Fruit fly (Drosophila melanogaster) whole organism, embryonic: ENCODE results near the gene Desat2.
A peak's percentile ranks its signal among the peaks of the same experiment; 100 is the strongest.

Experiments used
- CG10979 ChIP-seq: fragments of 200-800 bp; sonication (Bioruptor generic); optimal IDR thresholded peaks from 2 replicates; lab custom pipeline; 2018; ENCODE audit warnings: missing biosample characterization, mild to moderate bottlenecking, missing genetic modification characterization, moderate library complexity
- CG11696 ChIP-seq: fragments of 200-800 bp; sonication (Bioruptor generic); IDR thresholded peaks from 2 replicates; pipeline ENCODE4 v1.3.6; 2022; ENCODE audit warnings: missing biosample characterization, missing genetic modification characterization
- CG13775 ChIP-seq: fragments of 200-800 bp; sonication (Bioruptor generic); optimal IDR thresholded peaks from 3 replicates; lab custom pipeline; 2017; ENCODE audit warnings: missing biosample characterization, mild to moderate bottlenecking, missing genetic modification characterization
- CG15514 ChIP-seq: fragments of 200-800 bp; sonication (Bioruptor generic); optimal IDR thresholded peaks from 3 replicates; lab custom pipeline; 2017; ENCODE audit warnings: missing biosample characterization, missing genetic modification characterization, mild to moderate bottlenecking, moderate library complexity, missing genetic modification reagents
- CG32767 ChIP-seq: fragments of 200-800 bp; sonication (Bioruptor generic); IDR thresholded peaks from 2 replicates; pipeline ENCODE4 v1.3.6; 2022; ENCODE audit warnings: missing biosample characterization, missing genetic modification characterization
- CG32772 ChIP-seq: fragments of 200-800 bp; sonication (Bioruptor generic); IDR thresholded peaks from 2 replicates; pipeline ENCODE4 v1.3.6; 2022; ENCODE audit warnings: missing biosample characterization, missing genetic modification characterization
- CG34224 ChIP-seq: fragments of 200-800 bp; sonication (Bioruptor generic); IDR thresholded peaks from 3 replicates; pipeline ENCODE4 v1.3.6; 2022; ENCODE audit warnings: missing biosample characterization, missing genetic modification characterization; ENCODE audit not compliant: partially characterized antibody
- CG7271 ChIP-seq: fragments of 200-800 bp; sonication (Bioruptor generic); optimal IDR thresholded peaks from 2 replicates; lab custom pipeline; 2018; ENCODE audit warnings: missing biosample characterization, mild to moderate bottlenecking, missing genetic modification characterization, moderate library complexity
- CG7987 ChIP-seq: fragments of 200-800 bp; sonication (Bioruptor generic); optimal IDR thresholded peaks from 2 replicates; lab custom pipeline; 2018; ENCODE audit warnings: missing biosample characterization, mild to moderate bottlenecking, missing genetic modification characterization, moderate library complexity
- CG9932 ChIP-seq: fragments of 200-800 bp; sonication (Bioruptor generic); IDR thresholded peaks from 2 replicates; pipeline ENCODE4 v1.3.6; 2022; ENCODE audit warnings: missing biosample characterization, missing genetic modification characterization
- CTCF ChIP-seq: fragments of 200-800 bp; sonication (Bioruptor generic); optimal IDR thresholded peaks from 2 replicates; lab custom pipeline; 2017; ENCODE audit warnings: missing biosample characterization, mild to moderate bottlenecking, missing genetic modification characterization, moderate library complexity
- CkIIα-i1 ChIP-seq: fragments of 200-800 bp; sonication (Bioruptor generic); IDR thresholded peaks from 2 replicates; pipeline ENCODE4 v1.3.6; 2022; ENCODE audit warnings: missing biosample characterization, missing genetic modification characterization
- Dbx ChIP-seq: fragments of 200-800 bp; sonication (Bioruptor generic); IDR thresholded peaks from 3 replicates; pipeline ENCODE4 v1.3.6; 2022; ENCODE audit warnings: missing biosample characterization, missing genetic modification characterization
- Dfd ChIP-seq, 2 experiments: fragments of >200 bp; optimal IDR thresholded peaks; 2 replicates each; lab custom pipeline; 2017; ENCODE audit warnings: missing biosample characterization in 2 of 2, missing genetic modification characterization in 2 of 2
- Doc3 ChIP-seq: fragments of 200-800 bp; sonication (Bioruptor generic); IDR thresholded peaks from 3 replicates; pipeline ENCODE4 v1.3.6; 2022; ENCODE audit warnings: missing biosample characterization, missing genetic modification characterization; ENCODE audit not compliant: partially characterized antibody
- E2f2 ChIP-seq: fragments of 200-800 bp; sonication (Bioruptor generic); IDR thresholded peaks from 2 replicates; pipeline ENCODE4 v1.3.6; 2022; ENCODE audit warnings: missing biosample characterization, missing genetic modification characterization
- Fer1 ChIP-seq: fragments of 200-800 bp; sonication (Bioruptor generic); optimal IDR thresholded peaks from 2 replicates; lab custom pipeline; 2017; ENCODE audit warnings: missing biosample characterization, mild to moderate bottlenecking, missing genetic modification characterization
- H2.0 ChIP-seq: fragments of 200-800 bp; sonication (Bioruptor generic); IDR thresholded peaks from 2 replicates; pipeline ENCODE4 v1.3.6; 2022; ENCODE audit warnings: missing biosample characterization, missing genetic modification characterization
- HmgZ ChIP-seq: fragments of 200-800 bp; sonication (Bioruptor generic); optimal IDR thresholded peaks from 2 replicates; lab custom pipeline; 2018; ENCODE audit warnings: missing biosample characterization, mild to moderate bottlenecking, missing genetic modification characterization
- Hr78 ChIP-seq, 2 experiments: fragments of 200-800 bp in 1 of 2; fragments of >200 bp in 1 of 2; sonication (Bioruptor generic) in 1 of 2; optimal IDR thresholded peaks; 2 replicates each; lab custom pipeline; 2017 to 2019; ENCODE audit warnings: missing biosample characterization in 2 of 2, missing genetic modification characterization in 2 of 2, mild to moderate bottlenecking in 1 of 2, moderate library complexity in 1 of 2
- Lhr ChIP-seq: fragments of 200-800 bp; sonication (Bioruptor generic); optimal IDR thresholded peaks from 3 replicates; lab custom pipeline; 2017; ENCODE audit warnings: mild to moderate bottlenecking, missing biosample characterization, missing genetic modification reagents, missing genetic modification characterization
- NC2α ChIP-seq: fragments of 200-800 bp; sonication (Bioruptor generic); optimal IDR thresholded peaks from 2 replicates; lab custom pipeline; 2016; ENCODE audit warnings: missing biosample characterization, missing genetic modification characterization
- PHDP ChIP-seq: fragments of 200-800 bp; sonication (Bioruptor generic); optimal IDR thresholded peaks from 3 replicates; lab custom pipeline; 2018; ENCODE audit warnings: missing biosample characterization, mild to moderate bottlenecking, missing genetic modification characterization, moderate library complexity
- Six4 ChIP-seq: fragments of 200-800 bp; sonication (Bioruptor generic); optimal IDR thresholded peaks from 2 replicates; lab custom pipeline; 2016; ENCODE audit warnings: missing biosample characterization, missing genetic modification characterization
- Sry-δ ChIP-seq: fragments of 200-800 bp; sonication (Bioruptor generic); optimal IDR thresholded peaks from 2 replicates; lab custom pipeline; 2016; ENCODE audit warnings: missing biosample characterization, missing genetic modification characterization
- Taf1 ChIP-seq: fragments of 200-800 bp; sonication (Bioruptor generic); IDR thresholded peaks from 2 replicates; pipeline ENCODE4 v1.3.6; 2022; ENCODE audit warnings: missing biosample characterization, missing genetic modification characterization
- Tbp ChIP-seq: fragments of >200 bp; optimal IDR thresholded peaks from 2 replicates; lab custom pipeline; 2018; ENCODE audit warnings: missing biosample characterization, missing genetic modification characterization
- amos ChIP-seq: fragments of 200-800 bp; sonication (Bioruptor generic); IDR thresholded peaks from 2 replicates; pipeline ENCODE4 v1.3.6; 2022; ENCODE audit warnings: missing biosample characterization, missing genetic modification characterization; ENCODE audit not compliant: partially characterized antibody
- ara ChIP-seq: fragments of 200-800 bp; sonication (Bioruptor generic); IDR thresholded peaks from 2 replicates; pipeline ENCODE4 v1.3.6; 2022; ENCODE audit warnings: missing biosample characterization, missing genetic modification characterization
- bbx ChIP-seq: fragments of 200-800 bp; sonication (Bioruptor generic); IDR thresholded peaks from 2 replicates; pipeline ENCODE4 v1.3.6; 2022; ENCODE audit warnings: missing biosample characterization, missing genetic modification characterization; ENCODE audit not compliant: partially characterized antibody
- bcd ChIP-seq: fragments of 200-800 bp; sonication (Bioruptor generic); optimal IDR thresholded peaks from 2 replicates; lab custom pipeline; 2017; ENCODE audit warnings: missing biosample characterization, mild to moderate bottlenecking, missing genetic modification characterization
- chm ChIP-seq: fragments of 200-800 bp; sonication (Bioruptor generic); IDR thresholded peaks from 2 replicates; pipeline ENCODE4 v1.3.6; 2022; ENCODE audit warnings: missing biosample characterization, missing genetic modification characterization
- dm ChIP-seq: fragments of 200-800 bp; sonication (Bioruptor generic); optimal IDR thresholded peaks from 3 replicates; lab custom pipeline; 2016; ENCODE audit warnings: missing biosample characterization, missing genetic modification characterization
- dmrt99B ChIP-seq: fragments of 200-800 bp; sonication (Bioruptor generic); optimal IDR thresholded peaks from 2 replicates; lab custom pipeline; 2018; ENCODE audit warnings: missing biosample characterization, mild to moderate bottlenecking, missing genetic modification characterization, moderate library complexity
- eve ChIP-seq, 2 experiments: fragments of >200 bp; optimal IDR thresholded peaks; 2 replicates each; lab custom pipeline; 2017; ENCODE audit warnings: missing biosample characterization in 2 of 2, missing genetic modification characterization in 2 of 2
- fd3F ChIP-seq: fragments of 200-800 bp; sonication (Bioruptor generic); optimal IDR thresholded peaks from 2 replicates; lab custom pipeline; 2018; ENCODE audit warnings: missing biosample characterization, mild to moderate bottlenecking, missing genetic modification characterization, moderate library complexity
- gcm2 ChIP-seq: fragments of 200-800 bp; sonication (Bioruptor generic); optimal IDR thresholded peaks from 2 replicates; lab custom pipeline; 2016; ENCODE audit warnings: missing biosample characterization, missing genetic modification characterization
- gem ChIP-seq: fragments of 200-800 bp; sonication (Bioruptor generic); optimal IDR thresholded peaks from 2 replicates; lab custom pipeline; 2019; ENCODE audit warnings: missing biosample characterization, mild to moderate bottlenecking, missing genetic modification characterization, moderate library complexity
- gfzf ChIP-seq: fragments of 200-800 bp; sonication (Bioruptor generic); optimal IDR thresholded peaks from 2 replicates; lab custom pipeline; 2016; ENCODE audit warnings: missing biosample characterization, mild to moderate bottlenecking, missing genetic modification characterization, moderate library complexity
- inv ChIP-seq: fragments of 200-800 bp; sonication (Bioruptor generic); IDR thresholded peaks from 2 replicates; pipeline ENCODE4 v1.3.6; 2022; ENCODE audit warnings: missing biosample characterization, missing genetic modification characterization; ENCODE audit not compliant: partially characterized antibody
- lola ChIP-seq, 3 experiments: fragments of >200 bp in 2 of 3; fragments of 200-800 bp in 1 of 3; sonication (Bioruptor generic) in 1 of 3; optimal IDR thresholded peaks; 2 replicates each; lab custom pipeline; 2017 to 2019; ENCODE audit warnings: missing biosample characterization in 3 of 3, missing genetic modification characterization in 3 of 3, mild to moderate bottlenecking in 1 of 3, moderate library complexity in 1 of 3
- nmo ChIP-seq: fragments of 200-800 bp; sonication (Bioruptor generic); optimal IDR thresholded peaks from 2 replicates; lab custom pipeline; 2018; ENCODE audit warnings: missing biosample characterization, mild to moderate bottlenecking, missing genetic modification characterization, moderate library complexity
- pros ChIP-seq: fragments of 200-800 bp; sonication (Bioruptor generic); optimal IDR thresholded peaks from 3 replicates; lab custom pipeline; 2019; ENCODE audit warnings: missing biosample characterization, mild to moderate bottlenecking, missing genetic modification characterization, moderate library complexity
- ranshi ChIP-seq: fragments of 200-800 bp; sonication (Bioruptor generic); IDR thresholded peaks from 2 replicates; pipeline ENCODE4 v1.3.6; 2022; ENCODE audit warnings: missing biosample characterization, missing genetic modification characterization
- ro ChIP-seq: fragments of 200-800 bp; sonication (Bioruptor generic); IDR thresholded peaks from 2 replicates; pipeline ENCODE4 v1.3.6; 2022; ENCODE audit warnings: missing biosample characterization, missing genetic modification characterization
- scrt ChIP-seq: fragments of 200-800 bp; sonication (Bioruptor generic); optimal IDR thresholded peaks from 2 replicates; lab custom pipeline; 2018; ENCODE audit warnings: missing biosample characterization, mild to moderate bottlenecking, missing genetic modification characterization, moderate library complexity
- slou ChIP-seq: fragments of 200-800 bp; sonication (Bioruptor generic); optimal IDR thresholded peaks from 3 replicates; lab custom pipeline; 2016; ENCODE audit warnings: missing biosample characterization, missing genetic modification characterization
- stc ChIP-seq: fragments of 200-800 bp; sonication (Bioruptor generic); IDR thresholded peaks from 2 replicates; pipeline ENCODE4 v1.3.6; 2022; ENCODE audit warnings: missing biosample characterization, missing genetic modification characterization
- tna ChIP-seq: fragments of 200-800 bp; sonication (Bioruptor generic); IDR thresholded peaks from 2 replicates; pipeline ENCODE4 v1.3.6; 2022; ENCODE audit warnings: missing biosample characterization, missing genetic modification characterization; ENCODE audit not compliant: partially characterized antibody
- tup ChIP-seq: fragments of 200-800 bp; sonication (Bioruptor generic); optimal IDR thresholded peaks from 2 replicates; lab custom pipeline; 2016; ENCODE audit warnings: missing biosample characterization, mild to moderate bottlenecking, missing genetic modification characterization, moderate library complexity
- wor ChIP-seq: fragments of 200-800 bp; sonication (Bioruptor generic); IDR thresholded peaks from 2 replicates; pipeline ENCODE4 v1.3.6; 2022; ENCODE audit warnings: missing biosample characterization, missing genetic modification characterization

Desat2 gene

DNA sequence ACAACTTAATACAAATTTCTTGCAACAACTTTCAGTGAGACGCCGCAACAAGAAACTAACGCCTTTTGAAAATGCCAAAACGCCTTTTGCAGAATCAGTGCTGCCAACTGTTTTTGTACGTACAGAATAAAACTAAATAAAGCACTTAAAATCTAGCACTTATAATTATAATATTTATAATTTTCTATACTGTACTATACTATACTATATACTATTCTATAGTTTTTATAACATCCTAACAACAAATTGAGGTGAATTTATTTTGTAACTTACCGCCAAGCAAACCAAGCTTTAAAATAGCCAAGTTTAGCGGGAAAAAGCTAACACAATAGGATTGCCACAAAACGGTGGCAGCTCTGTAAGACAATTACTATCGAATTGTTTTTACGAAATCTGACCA lies 2.3 kb upstream of the Desat2 start, which contains the start of the genes Aos1 and Srlp (continued):
- TF ChIP-seq scrt (no peak), CG13775 (GFP tag; lab: Kevin White, UChicago) (peak; percentile 56), gcm2 (GFP tag; lab: Kevin White, UChicago) (no peak), inv (GFP tag; lab: Robert Waterston, UW) (no peak), Doc3 (GFP tag; lab: Robert Waterston, UW) (no peak), CG32772 (GFP tag; lab: Robert Waterston, UW) (no peak), bbx (GFP tag; lab: Robert Waterston, UW) (no peak), H2.0 (GFP tag; lab: Robert Waterston, UW) (no peak), CTCF (GFP tag; lab: Kevin White, UChicago) (peak; percentile 40), lola (GFP tag; optimal IDR thresholded peaks at IDR 0.05; lab: Kevin White, UChicago) (peak in 1 of 3 experiments; percentile 56), Tbp (GFP tag; lab: Kevin White, UChicago) (no peak), stc (GFP tag; lab: Robert Waterston, UW) (no peak), CG15514 (GFP tag; lab: Kevin White, UChicago) (peak; percentile 58), CG10979 (tag; lab: Kevin White, UChicago) (peak; percentile 52), CG32767 (no peak), CkIIα-i1 (GFP tag; lab: Robert Waterston, UW) (no peak), ranshi (GFP tag; lab: Robert Waterston, UW) (no peak), eve (GFP tag; optimal IDR thresholded peaks at IDR 0.05; lab: Kevin White, UChicago) (no peak), CG11696 (no peak), chm (GFP tag; lab: Robert Waterston, UW) (no peak), ro (GFP tag; lab: Robert Waterston, UW) (no peak), Lhr (GFP tag; lab: Kevin White, UChicago) (peak; percentile 39), Six4 (GFP tag; lab: Kevin White, UChicago) (no peak), PHDP (tag; lab: Kevin White, UChicago) (peak; percentile 61), HmgZ (tag; lab: Kevin White, UChicago) (peak; percentile 51), CG34224 (no peak), slou (peak; percentile 17), wor (no peak), dm (GFP tag; lab: Kevin White, UChicago) (no peak), pros (GFP tag; lab: Kevin White, UChicago) (no peak), Fer1 (GFP tag; lab: Kevin White, UChicago) (peak; percentile 65), Dfd (GFP tag; optimal IDR thresholded peaks at IDR 0.05; lab: Kevin White, UChicago) (no peak), tna (GFP tag; lab: Robert Waterston, UW) (no peak), NC2α (no peak), gfzf (peak; percentile 74), bcd (GFP tag; lab: Kevin White, UChicago) (no peak), amos (GFP tag; lab: Robert Waterston, UW) (peak; percentile 12; the same call in 1 of the 2 replicates), CG7271 (no peak), Taf1 (no peak), fd3F (GFP tag; lab: Kevin White, UChicago) (peak; percentile 42), tup (GFP tag; lab: Kevin White, UChicago) (no peak), ara (GFP tag; lab: Robert Waterston, UW) (no peak), gem (no peak), Dbx (GFP tag; lab: Robert Waterston, UW) (0 out of 3 replicates have a peak, but pooled peaks have one; percentile 44), CG7987 (GFP tag; lab: Kevin White, UChicago) (no peak), dmrt99B (no peak), Hr78 (GFP tag; optimal IDR thresholded peaks at IDR 0.05; lab: Kevin White, UChicago) (no peak), Sry-δ (GFP tag; lab: Kevin White, UChicago) (no peak), nmo (GFP tag; lab: Kevin White, UChicago) (peak; percentile 77), CG9932 (GFP tag; lab: Robert Waterston, UW) (peak; percentile 69), E2f2 (GFP tag; lab: Robert Waterston, UW) (peak; percentile 69)
